Fruit fly (Drosophila melanogaster) whole organism, embryonic: ENCODE data around the gene Myo31DF.
A peak's percentile ranks its signal among the peaks of the same experiment; 100 is the strongest.

Source experiments
- CG10366 ChIP-seq: fragments of 200-800 bp; sonication (Bioruptor generic); IDR thresholded peaks from 2 replicates; pipeline ENCODE4 v1.3.6; 2022; ENCODE audit warnings: missing biosample characterization, missing genetic modification characterization
- CG10565 ChIP-seq: fragments of 200-800 bp; sonication (Bioruptor generic); optimal IDR thresholded peaks from 3 replicates; lab custom pipeline; 2016; ENCODE audit warnings: missing biosample characterization, mild to moderate bottlenecking, missing genetic modification characterization
- CG11093 ChIP-seq: fragments of 200-800 bp; sonication (Bioruptor generic); IDR thresholded peaks from 3 replicates; pipeline ENCODE4 v1.3.6; 2022; ENCODE audit warnings: missing biosample characterization, missing genetic modification characterization
- CG12219 ChIP-seq: fragments of 200-800 bp; sonication (Bioruptor generic); optimal IDR thresholded peaks from 3 replicates; lab custom pipeline; 2018; ENCODE audit warnings: missing biosample characterization, mild to moderate bottlenecking, missing genetic modification characterization
- CG1233 ChIP-seq: fragments of 200-800 bp; sonication (Bioruptor generic); optimal IDR thresholded peaks from 4 replicates; lab custom pipeline; 2018; ENCODE audit warnings: missing biosample characterization, mild to moderate bottlenecking, missing genetic modification characterization
- CG12744 ChIP-seq: fragments of 200-800 bp; sonication (Bioruptor generic); optimal IDR thresholded peaks from 2 replicates; lab custom pipeline; 2016; ENCODE audit warnings: missing biosample characterization, missing genetic modification characterization
- CG13624 ChIP-seq: fragments of 200-800 bp; sonication (Bioruptor generic); optimal IDR thresholded peaks from 2 replicates; lab custom pipeline; 2016; ENCODE audit warnings: missing biosample characterization, missing genetic modification characterization
- CG18476 ChIP-seq: fragments of 200-800 bp; sonication (Bioruptor generic); optimal IDR thresholded peaks from 2 replicates; lab custom pipeline; 2016; ENCODE audit warnings: missing biosample characterization, mild to moderate bottlenecking, missing genetic modification characterization
- CG32772 ChIP-seq: fragments of 200-800 bp; sonication (Bioruptor generic); IDR thresholded peaks from 2 replicates; pipeline ENCODE4 v1.3.6; 2022; ENCODE audit warnings: missing biosample characterization, missing genetic modification characterization
- CG3281 ChIP-seq: fragments of 200-800 bp; sonication (Bioruptor generic); optimal IDR thresholded peaks from 3 replicates; lab custom pipeline; 2017; ENCODE audit warnings: missing biosample characterization, mild to moderate bottlenecking, missing genetic modification characterization
- CG34376 ChIP-seq: fragments of 200-800 bp; sonication (Bioruptor generic); optimal IDR thresholded peaks from 2 replicates; lab custom pipeline; 2018; ENCODE audit warnings: missing biosample characterization, mild to moderate bottlenecking, missing genetic modification characterization
- CG7745 ChIP-seq: fragments of 200-800 bp; sonication (Bioruptor generic); optimal IDR thresholded peaks from 2 replicates; lab custom pipeline; 2018; ENCODE audit warnings: missing biosample characterization, mild to moderate bottlenecking, missing genetic modification characterization, moderate library complexity
- Chrac-16 ChIP-seq: fragments of 200-800 bp; sonication (Bioruptor generic); optimal IDR thresholded peaks from 3 replicates; lab custom pipeline; 2016; ENCODE audit warnings: missing biosample characterization, missing genetic modification characterization
- CrebB ChIP-seq: fragments of 200-800 bp; sonication (Bioruptor generic); optimal IDR thresholded peaks from 3 replicates; lab custom pipeline; 2018; ENCODE audit warnings: missing biosample characterization, mild to moderate bottlenecking, missing genetic modification characterization
- E2f1 ChIP-seq: fragments of 200-800 bp; sonication (Bioruptor generic); IDR thresholded peaks from 2 replicates; pipeline ENCODE4 v1.3.6; 2022; ENCODE audit warnings: missing biosample characterization, missing genetic modification characterization
- E2f2 ChIP-seq: fragments of 200-800 bp; sonication (Bioruptor generic); IDR thresholded peaks from 2 replicates; pipeline ENCODE4 v1.3.6; 2022; ENCODE audit warnings: missing biosample characterization, missing genetic modification characterization
- Ets65A ChIP-seq: fragments of 200-800 bp; sonication (Bioruptor generic); peaks from one replicate; lab custom pipeline; 2016; ENCODE audit warnings: missing biosample characterization, missing genetic modification characterization
- Fer2 ChIP-seq: fragments of 200-800 bp; sonication (Bioruptor generic); optimal IDR thresholded peaks from 2 replicates; lab custom pipeline; 2018; ENCODE audit warnings: missing biosample characterization, mild to moderate bottlenecking, missing genetic modification characterization, moderate library complexity
- H15 ChIP-seq: fragments of 200-800 bp; sonication (Bioruptor generic); IDR thresholded peaks from 3 replicates; pipeline ENCODE4 v1.3.6; 2022; ENCODE audit warnings: missing biosample characterization, missing genetic modification characterization
- HLHmδ ChIP-seq: fragments of 200-800 bp; sonication (Bioruptor generic); optimal IDR thresholded peaks from 2 replicates; lab custom pipeline; 2018; ENCODE audit warnings: missing biosample characterization, mild to moderate bottlenecking, missing genetic modification characterization, moderate library complexity
- Hand ChIP-seq: fragments of 200-800 bp; sonication (Bioruptor generic); optimal IDR thresholded peaks from 2 replicates; lab custom pipeline; 2017; ENCODE audit warnings: mild to moderate bottlenecking, missing biosample characterization, missing genetic modification reagents, missing genetic modification characterization
- Med ChIP-seq: fragments of 200-800 bp; sonication (Bioruptor generic); peaks from one replicate; lab custom pipeline; 2016; ENCODE audit warnings: missing biosample characterization, missing genetic modification characterization, mild to moderate bottlenecking, inconsistent platforms, moderate library complexity
- NFAT ChIP-seq: fragments of 200-800 bp; sonication (Bioruptor generic); IDR thresholded peaks from 2 replicates; pipeline ENCODE4 v1.3.6; 2022; ENCODE audit warnings: missing biosample characterization, missing genetic modification characterization
- Optix ChIP-seq: fragments of 200-800 bp; sonication (Bioruptor generic); IDR thresholded peaks from 3 replicates; pipeline ENCODE4 v1.3.6; 2022; ENCODE audit warnings: missing biosample characterization, missing genetic modification characterization
- Poxn ChIP-seq: fragments of 200-800 bp; sonication (Bioruptor generic); IDR thresholded peaks from 2 replicates; pipeline ENCODE4 v1.3.6; 2022; ENCODE audit warnings: missing biosample characterization, missing genetic modification characterization
- Ravus ChIP-seq: fragments of 200-800 bp; sonication (Bioruptor generic); IDR thresholded peaks from 2 replicates; pipeline ENCODE4 v1.3.6; 2022; ENCODE audit warnings: missing biosample characterization, missing genetic modification characterization
- Side ChIP-seq: fragments of 200-800 bp; sonication (Bioruptor generic); optimal IDR thresholded peaks from 2 replicates; lab custom pipeline; 2016; ENCODE audit warnings: missing biosample characterization, missing genetic modification characterization
- Spps ChIP-seq: fragments of 200-800 bp; sonication (Bioruptor generic); optimal IDR thresholded peaks from 2 replicates; lab custom pipeline; 2018; ENCODE audit warnings: missing biosample characterization, mild to moderate bottlenecking, missing genetic modification characterization
- ap ChIP-seq: fragments of 200-800 bp; sonication (Bioruptor generic); IDR thresholded peaks from 2 replicates; pipeline ENCODE4 v1.3.6; 2022; ENCODE audit warnings: missing biosample characterization, missing genetic modification characterization
- cad ChIP-seq: fragments of >200 bp; optimal IDR thresholded peaks from 2 replicates; lab custom pipeline; 2017; ENCODE audit warnings: missing biosample characterization, missing genetic modification characterization
- chinmo ChIP-seq: fragments of 200-800 bp; sonication (Bioruptor generic); IDR thresholded peaks from 4 replicates; pipeline ENCODE4 v1.3.6; 2022; ENCODE audit warnings: missing biosample characterization, missing genetic modification characterization; ENCODE audit not compliant: partially characterized antibody
- chn ChIP-seq: fragments of 200-800 bp; sonication (Bioruptor generic); optimal IDR thresholded peaks from 2 replicates; lab custom pipeline; 2016; ENCODE audit warnings: missing biosample characterization, missing genetic modification characterization
- cwo ChIP-seq: fragments of 200-800 bp; sonication (Bioruptor generic); optimal IDR thresholded peaks from 3 replicates; lab custom pipeline; 2017; ENCODE audit warnings: missing biosample characterization, missing genetic modification characterization, mild to moderate bottlenecking, moderate library complexity, missing genetic modification reagents
- dimm ChIP-seq: fragments of 200-800 bp; sonication (Bioruptor generic); IDR thresholded peaks from 2 replicates; pipeline ENCODE4 v1.3.6; 2022; ENCODE audit warnings: missing biosample characterization, missing genetic modification characterization
- exex ChIP-seq: fragments of 200-800 bp; sonication (Bioruptor generic); optimal IDR thresholded peaks from 4 replicates; lab custom pipeline; 2018; ENCODE audit warnings: missing biosample characterization, mild to moderate bottlenecking, missing genetic modification characterization, moderate library complexity
- eyg ChIP-seq: fragments of 200-800 bp; sonication (Bioruptor generic); optimal IDR thresholded peaks from 3 replicates; lab custom pipeline; 2016; ENCODE audit warnings: missing biosample characterization, missing genetic modification characterization
- fd3F ChIP-seq: fragments of 200-800 bp; sonication (Bioruptor generic); optimal IDR thresholded peaks from 2 replicates; lab custom pipeline; 2018; ENCODE audit warnings: missing biosample characterization, mild to moderate bottlenecking, missing genetic modification characterization, moderate library complexity
- gem ChIP-seq: fragments of 200-800 bp; sonication (Bioruptor generic); optimal IDR thresholded peaks from 2 replicates; lab custom pipeline; 2019; ENCODE audit warnings: missing biosample characterization, mild to moderate bottlenecking, missing genetic modification characterization, moderate library complexity
- gfzf ChIP-seq: fragments of 200-800 bp; sonication (Bioruptor generic); optimal IDR thresholded peaks from 2 replicates; lab custom pipeline; 2016; ENCODE audit warnings: missing biosample characterization, mild to moderate bottlenecking, missing genetic modification characterization, moderate library complexity
- grn ChIP-seq: fragments of 200-800 bp; sonication (Bioruptor generic); optimal IDR thresholded peaks from 3 replicates; lab custom pipeline; 2017; ENCODE audit warnings: missing biosample characterization, missing genetic modification characterization
- her ChIP-seq: fragments of 200-800 bp; sonication (Bioruptor generic); optimal IDR thresholded peaks from 2 replicates; lab custom pipeline; 2016; ENCODE audit warnings: missing biosample characterization, missing genetic modification characterization
- hkb ChIP-seq, 2 experiments: fragments of 200-800 bp in 1 of 2; fragments of >200 bp in 1 of 2; sonication (Bioruptor generic) in 1 of 2; IDR thresholded peaks in 1 of 2; optimal IDR thresholded peaks in 1 of 2; 2 replicates each; pipeline versions ENCODE4 v1.3.6 to Lab custom; 2017 to 2022; ENCODE audit warnings: missing biosample characterization in 1 of 2, missing genetic modification characterization in 1 of 2
- jing ChIP-seq: fragments of 200-800 bp; sonication (Bioruptor generic); optimal IDR thresholded peaks from 2 replicates; lab custom pipeline; 2018; ENCODE audit warnings: missing biosample characterization, mild to moderate bottlenecking, missing genetic modification characterization
- jumu ChIP-seq: fragments of 200-800 bp; sonication (Bioruptor generic); optimal IDR thresholded peaks from 3 replicates; lab custom pipeline; 2016; ENCODE audit warnings: missing biosample characterization, missing genetic modification characterization
- luna ChIP-seq: fragments of 200-800 bp; sonication (Bioruptor generic); optimal IDR thresholded peaks from 2 replicates; lab custom pipeline; 2016; ENCODE audit warnings: missing biosample characterization, missing genetic modification characterization
- oc ChIP-seq: fragments of 200-800 bp; sonication (Bioruptor generic); optimal IDR thresholded peaks from 2 replicates; lab custom pipeline; 2018; ENCODE audit warnings: missing biosample characterization, mild to moderate bottlenecking, missing genetic modification characterization, moderate library complexity
- org-1 ChIP-seq: fragments of 200-800 bp; sonication (Bioruptor generic); optimal IDR thresholded peaks from 2 replicates; lab custom pipeline; 2017; ENCODE audit warnings: missing biosample characterization, missing genetic modification characterization
- pho ChIP-seq: fragments of 200-800 bp; sonication (Bioruptor generic); optimal IDR thresholded peaks from 2 replicates; lab custom pipeline; 2016; ENCODE audit warnings: missing biosample characterization, missing genetic modification characterization
- slou ChIP-seq: fragments of 200-800 bp; sonication (Bioruptor generic); optimal IDR thresholded peaks from 3 replicates; lab custom pipeline; 2016; ENCODE audit warnings: missing biosample characterization, missing genetic modification characterization
- tgo ChIP-seq: fragments of 200-800 bp; sonication (Bioruptor generic); IDR thresholded peaks from 3 replicates; pipeline ENCODE4 v1.3.6; 2022; ENCODE audit warnings: missing biosample characterization, missing genetic modification characterization
- tll ChIP-seq, 2 experiments: fragments of 200-800 bp in 1 of 2; fragments of >200 bp in 1 of 2; sonication (Bioruptor generic) in 1 of 2; optimal IDR thresholded peaks; 2 replicates each; lab custom pipeline; 2017 to 2019; ENCODE audit warnings: missing biosample characterization in 2 of 2, missing genetic modification characterization in 2 of 2, mild to moderate bottlenecking in 1 of 2, moderate library complexity in 1 of 2

Gene Myo31DF

DNA sequence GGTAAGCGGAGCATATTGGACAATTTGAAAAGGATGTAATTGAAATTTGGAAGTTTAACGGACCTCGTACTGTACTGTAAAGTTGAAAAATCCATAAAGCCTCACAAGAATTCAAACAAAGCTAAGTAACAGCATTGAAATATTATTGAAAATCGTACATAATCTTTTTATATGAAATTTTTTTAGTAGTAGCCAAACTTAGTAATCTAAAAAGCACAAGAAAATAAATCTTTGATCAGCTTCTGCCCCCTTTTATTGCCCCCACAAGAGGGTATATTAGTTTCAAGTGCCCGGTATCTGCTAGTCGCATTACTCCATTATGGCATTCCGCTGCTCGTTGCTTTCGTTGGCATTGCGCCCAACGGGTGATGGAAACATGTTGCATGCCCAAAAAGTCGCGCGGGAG is 39.7 kb downstream of the Myo31DF start (continued):
- TF ChIP-seq cwo, result peak; percentile 48
- TF ChIP-seq fd3F (GFP tag; lab: Kevin White, UChicago), result peak; percentile 2
- no peak for TF ChIP-seq cad (GFP tag; lab: Kevin White, UChicago)
- TF ChIP-seq Spps, result peak; percentile 57
- TF ChIP-seq Ravus, result no peak
- TF ChIP-seq Side (GFP tag; lab: Kevin White, UChicago), result no peak
- 0 out of 2 replicates have a peak, but pooled peaks have one; percentile 30 for TF ChIP-seq E2f2 (GFP tag; lab: Robert Waterston, UW)
- TF ChIP-seq her (GFP tag; lab: Kevin White, UChicago), result no peak
- TF ChIP-seq org-1, result peak; percentile 51
- TF ChIP-seq CG11093 (GFP tag; lab: Robert Waterston, UW), result peak; percentile 63; the same call in 1 of the 3 replicates
- TF ChIP-seq exex (tag; lab: Kevin White, UChicago), result no peak
- peak; percentile 32; the same call in 1 of the 2 replicates for TF ChIP-seq CG10366
- peak; percentile 56; the same call in 2 of the 3 replicates for TF ChIP-seq H15 (GFP tag; lab: Robert Waterston, UW)
- no peak for TF ChIP-seq luna (GFP tag; lab: Kevin White, UChicago)
- no peak for TF ChIP-seq CG12219 (GFP tag; lab: Kevin White, UChicago)
- TF ChIP-seq CG10565 (GFP tag; lab: Kevin White, UChicago), result no peak
- peak; percentile 70 for TF ChIP-seq tgo (GFP tag; lab: Robert Waterston, UW)
- no peak for TF ChIP-seq ap (GFP tag; lab: Robert Waterston, UW)
- TF ChIP-seq chinmo (GFP tag; lab: Robert Waterston, UW), result no peak
- peak; percentile 14; the same call in 1 of the 2 replicates for TF ChIP-seq NFAT (GFP tag; lab: Robert Waterston, UW)
- TF ChIP-seq CG34376 (GFP tag; lab: Kevin White, UChicago), result no peak
- no peak for TF ChIP-seq dimm (GFP tag; lab: Robert Waterston, UW)
- TF ChIP-seq Ets65A (GFP tag; lab: Kevin White, UChicago), result peak; percentile 97
- TF ChIP-seq E2f1 (GFP tag; lab: Robert Waterston, UW), result peak; percentile 26; the same call in 1 of the 2 replicates
- peak; percentile 52 for TF ChIP-seq CG13624 (GFP tag; lab: Kevin White, UChicago)
- no peak for TF ChIP-seq CrebB (tag; lab: Kevin White, UChicago)
- TF ChIP-seq Poxn, result no peak
- no peak for TF ChIP-seq pho (GFP tag; lab: Kevin White, UChicago)
- TF ChIP-seq Optix, result no peak
- TF ChIP-seq Hand (GFP tag; lab: Kevin White, UChicago), result no peak
- TF ChIP-seq CG32772 (GFP tag; lab: Robert Waterston, UW), result no peak; the same call in 1 of the 2 replicates
- peak; percentile 42 for TF ChIP-seq chn (GFP tag; lab: Kevin White, UChicago)
- TF ChIP-seq CG18476 (GFP tag; lab: Kevin White, UChicago), result peak; percentile 46
- TF ChIP-seq Fer2 (tag; lab: Kevin White, UChicago), result no peak
- no peak for TF ChIP-seq oc (tag; lab: Kevin White, UChicago)
- TF ChIP-seq grn (GFP tag; lab: Kevin White, UChicago), result no peak
- TF ChIP-seq HLHmδ (GFP tag; lab: Kevin White, UChicago), result no peak
- TF ChIP-seq slou (GFP tag; lab: Kevin White, UChicago), result no peak
- peak; percentile 53 for TF ChIP-seq jumu (GFP tag; lab: Kevin White, UChicago)
- TF ChIP-seq gem (tag; lab: Kevin White, UChicago), result peak; percentile 73
- peak; percentile 16 for TF ChIP-seq eyg (GFP tag; lab: Kevin White, UChicago)
- no peak for TF ChIP-seq gfzf (GFP tag; lab: Kevin White, UChicago)
- TF ChIP-seq CG12744, result no peak
- TF ChIP-seq Chrac-16 (GFP tag; lab: Kevin White, UChicago), result peak; percentile 55
- TF ChIP-seq jing (GFP tag; lab: Kevin White, UChicago), result peak; percentile 8
- peak; percentile 36 for TF ChIP-seq CG1233 (GFP tag; lab: Kevin White, UChicago)
- no peak for TF ChIP-seq CG7745 (tag; lab: Kevin White, UChicago)
- TF ChIP-seq hkb (optimal IDR thresholded peaks at IDR 0.05; lab: Kevin White, UChicago), result no peak
- peak; percentile 28; the same call in 1 of the 2 replicates for TF ChIP-seq hkb (GFP tag; IDR thresholded peaks at IDR 0.05; lab: Robert Waterston, UW)
- TF ChIP-seq Med (GFP tag; lab: Kevin White, UChicago), result peak; percentile 84
- peak in 1 of 2 experiments; percentile 23 for TF ChIP-seq tll (GFP tag; optimal IDR thresholded peaks at IDR 0.05; lab: Kevin White, UChicago)
- TF ChIP-seq CG3281 (GFP tag; lab: Kevin White, UChicago), result peak; percentile 40
